Worm (Caenorhabditis elegans) whole organism, young adult: ENCODE data around the gene srh-171.

Experiments used
- B0019.2 ChIP-seq: fragments of 200-800 bp; sonication (Bioruptor generic); conservative IDR thresholded peaks from 2 replicates; pipeline ENCODE4 v1.3.6; 2022; ENCODE audit warnings: missing genetic modification reagents, missing genetic modification characterization, missing compliant biosample characterization
- C06A6.2 ChIP-seq: fragments of 200-800 bp; sonication (Bioruptor generic); conservative IDR thresholded peaks from 2 replicates; pipeline ENCODE4 v1.3.6; 2022; ENCODE audit warnings: missing genetic modification characterization, missing compliant biosample characterization
- D2030.7 ChIP-seq: fragments of 200-800 bp; sonication (Bioruptor generic); IDR thresholded peaks from 2 replicates; pipeline ENCODE4 v1.3.6; 2022; ENCODE audit warnings: missing genetic modification reagents, missing genetic modification characterization, missing compliant biosample characterization
- F33H1.4 ChIP-seq: fragments of 200-800 bp; sonication (Bioruptor generic); IDR thresholded peaks from 2 replicates; pipeline ENCODE4 v1.3.6; 2022; ENCODE audit warnings: missing genetic modification reagents, missing genetic modification characterization, missing compliant biosample characterization
- F55B11.4 ChIP-seq: sonication (generic microtip); optimal IDR thresholded peaks from 2 replicates; lab custom pipeline; 2016; ENCODE audit warnings: missing compliant biosample characterization, missing genetic modification characterization, borderline replicate concordance; ENCODE audit not compliant: insufficient read depth
- K12H6.12 ChIP-seq: fragments of 200-800 bp; sonication (Bioruptor generic); optimal IDR thresholded peaks from 2 replicates; lab custom pipeline; 2018; ENCODE audit warnings: mild to moderate bottlenecking, missing genetic modification characterization, missing compliant biosample characterization
- T07F8.4 ChIP-seq: sonication (generic microtip); optimal IDR thresholded peaks from 2 replicates; lab custom pipeline; 2016; ENCODE audit warnings: mild to moderate bottlenecking, missing genetic modification characterization, moderate library complexity, missing compliant biosample characterization
- T26A5.8 ChIP-seq: sonication (generic microtip); optimal IDR thresholded peaks from 2 replicates; lab custom pipeline; 2016; ENCODE audit warnings: missing genetic modification characterization, missing compliant biosample characterization
- ZK185.1 ChIP-seq: sonication (generic microtip); optimal IDR thresholded peaks from 2 replicates; lab custom pipeline; 2016; ENCODE audit warnings: mild to moderate bottlenecking, missing genetic modification characterization, missing compliant biosample characterization; ENCODE audit not compliant: poor library complexity, severe bottlenecking
- akir-1 ChIP-seq: fragments of 200-800 bp; sonication (Bioruptor generic); optimal IDR thresholded peaks from 2 replicates; lab custom pipeline; 2018; ENCODE audit warnings: mild to moderate bottlenecking, missing genetic modification characterization, moderate library complexity, missing compliant biosample characterization
- aptf-2 ChIP-seq: fragments of 200-800 bp; sonication (Bioruptor generic); conservative IDR thresholded peaks from 2 replicates; pipeline ENCODE4 v1.3.6; 2022; ENCODE audit warnings: missing genetic modification reagents, missing genetic modification characterization, missing compliant biosample characterization
- atf-7 ChIP-seq: sonication (generic microtip); optimal IDR thresholded peaks from 2 replicates; lab custom pipeline; 2017; ENCODE audit warnings: mild to moderate bottlenecking, missing genetic modification characterization, missing compliant biosample characterization
- attf-3 ChIP-seq: fragments of 200-800 bp; sonication (Bioruptor generic); conservative IDR thresholded peaks from 2 replicates; pipeline ENCODE4 v1.3.6; 2022; ENCODE audit warnings: missing genetic modification reagents, missing genetic modification characterization, missing compliant biosample characterization
- ccch-3 ChIP-seq: fragments of 200-800 bp; sonication (Bioruptor generic); optimal IDR thresholded peaks from 2 replicates; lab custom pipeline; 2018; ENCODE audit warnings: mild to moderate bottlenecking, missing genetic modification characterization, missing compliant biosample characterization
- ceh-100 ChIP-seq: fragments of 200-800 bp; sonication (Bioruptor generic); IDR thresholded peaks from 2 replicates; pipeline ENCODE4 v1.3.6; 2022; ENCODE audit warnings: missing genetic modification reagents, missing genetic modification characterization, missing compliant biosample characterization
- ceh-40 ChIP-seq: fragments of 200-800 bp; sonication (Bioruptor generic); IDR thresholded peaks from 2 replicates; pipeline ENCODE4 v1.3.6; 2022; ENCODE audit warnings: missing genetic modification characterization, missing compliant biosample characterization
- ceh-58 ChIP-seq: fragments of 200-800 bp; sonication (Bioruptor generic); IDR thresholded peaks from 2 replicates; pipeline ENCODE4 v1.3.6; 2022; ENCODE audit warnings: missing genetic modification characterization, missing compliant biosample characterization
- ceh-91 ChIP-seq: fragments of 200-800 bp; sonication (Bioruptor generic); IDR thresholded peaks from 2 replicates; pipeline ENCODE4 v1.3.6; 2022; ENCODE audit warnings: missing genetic modification reagents, missing genetic modification characterization, missing compliant biosample characterization
- dox-1 ChIP-seq: fragments of 200-800 bp; sonication (Bioruptor generic); IDR thresholded peaks from 2 replicates; pipeline ENCODE4 v1.3.6; 2022; ENCODE audit warnings: missing genetic modification reagents, missing genetic modification characterization, missing compliant biosample characterization
- efl-1 ChIP-seq: fragments of 150-350 bp; optimal IDR thresholded peaks from 2 replicates; lab custom pipeline; 2014; ENCODE audit warnings: missing biosample characterization, missing genetic modification reagents, missing genetic modification characterization
- egl-18 ChIP-seq: fragments of 200-800 bp; sonication (Bioruptor generic); IDR thresholded peaks from 2 replicates; pipeline ENCODE4 v1.3.6; 2022; ENCODE audit warnings: missing genetic modification reagents, missing genetic modification characterization, missing compliant biosample characterization
- gei-17 ChIP-seq: fragments of 200-800 bp; sonication (Bioruptor generic); optimal IDR thresholded peaks from 2 replicates; lab custom pipeline; 2018; ENCODE audit warnings: mild to moderate bottlenecking, missing genetic modification characterization, missing compliant biosample characterization
- him-1 ChIP-seq: sonication (generic microtip); optimal IDR thresholded peaks from 2 replicates; lab custom pipeline; 2016; ENCODE audit warnings: missing genotype, missing genetic modification reagents, missing genetic modification characterization, missing compliant biosample characterization
- hlh-26 ChIP-seq: fragments of 200-800 bp; sonication (Bioruptor generic); conservative IDR thresholded peaks from 2 replicates; pipeline ENCODE4 v1.3.6; 2022; ENCODE audit warnings: missing genetic modification reagents, missing genetic modification characterization, missing compliant biosample characterization
- hrde-1 ChIP-seq: sonication (generic microtip); optimal IDR thresholded peaks from 2 replicates; lab custom pipeline; 2016; ENCODE audit warnings: missing genetic modification characterization, mild to moderate bottlenecking, missing compliant biosample characterization, moderate library complexity, missing genotype, missing genetic modification reagents, borderline replicate concordance
- hsf-1 ChIP-seq: fragments of 200-800 bp; sonication (Bioruptor generic); IDR thresholded peaks from 2 replicates; pipeline ENCODE4 v1.3.6; 2022; ENCODE audit warnings: missing genetic modification reagents, missing genetic modification characterization, missing compliant biosample characterization
- lin-26 ChIP-seq: fragments of 200-800 bp; sonication (Bioruptor generic); IDR thresholded peaks from 2 replicates; pipeline ENCODE4 v1.3.6; 2022; ENCODE audit warnings: missing genetic modification reagents, missing genetic modification characterization, missing compliant biosample characterization
- lin-54 ChIP-seq: fragments of 200-800 bp; sonication (Bioruptor generic); optimal IDR thresholded peaks from 2 replicates; lab custom pipeline; 2018; ENCODE audit warnings: mild to moderate bottlenecking, missing genetic modification characterization, missing compliant biosample characterization
- lir-1 ChIP-seq: fragments of 200-800 bp; sonication (Bioruptor generic); conservative IDR thresholded peaks from 2 replicates; pipeline ENCODE4 v1.3.6; 2022; ENCODE audit warnings: missing genetic modification reagents, missing genetic modification characterization, missing compliant biosample characterization
- lsl-1 ChIP-seq: fragments of 200-800 bp; sonication (Bioruptor generic); optimal IDR thresholded peaks from 2 replicates; lab custom pipeline; 2018; ENCODE audit warnings: mild to moderate bottlenecking, missing genetic modification characterization, moderate library complexity, missing compliant biosample characterization
- madf-6 ChIP-seq: fragments of 200-800 bp; sonication (Bioruptor generic); IDR thresholded peaks from 2 replicates; pipeline ENCODE4 v1.3.6; 2022; ENCODE audit warnings: missing genetic modification reagents, missing genetic modification characterization, missing compliant biosample characterization
- madf-8 ChIP-seq: fragments of 200-800 bp; sonication (Bioruptor generic); conservative IDR thresholded peaks from 2 replicates; pipeline ENCODE4 v1.3.6; 2022; ENCODE audit warnings: missing genetic modification reagents, missing genetic modification characterization, missing compliant biosample characterization
- mxl-1 ChIP-seq: sonication (generic microtip); optimal IDR thresholded peaks from 2 replicates; lab custom pipeline; 2016; ENCODE audit warnings: missing genetic modification characterization, missing compliant biosample characterization
- nfya-2 ChIP-seq: fragments of 200-800 bp; sonication (Bioruptor generic); IDR thresholded peaks from 2 replicates; pipeline ENCODE4 v1.3.6; 2022; ENCODE audit warnings: missing genetic modification reagents, missing genetic modification characterization, missing compliant biosample characterization
- nfyb-1 ChIP-seq: fragments of 200-800 bp; sonication (Bioruptor generic); IDR thresholded peaks from 2 replicates; pipeline ENCODE4 v1.3.6; 2022; ENCODE audit warnings: missing genetic modification reagents, missing genetic modification characterization, missing compliant biosample characterization
- nhr-179 ChIP-seq: sonication (generic microtip); optimal IDR thresholded peaks from 2 replicates; lab custom pipeline; 2016; ENCODE audit warnings: mild to moderate bottlenecking, missing genetic modification characterization, missing compliant biosample characterization
- nhr-90 ChIP-seq: sonication (generic microtip); optimal IDR thresholded peaks from 2 replicates; lab custom pipeline; 2016; ENCODE audit warnings: missing genotype, mild to moderate bottlenecking, missing genetic modification characterization, missing compliant biosample characterization
- pbrm-1 ChIP-seq: fragments of 200-800 bp; sonication (Bioruptor generic); IDR thresholded peaks from 2 replicates; pipeline ENCODE4 v1.3.6; 2022; ENCODE audit warnings: missing genetic modification reagents, missing genetic modification characterization, missing compliant biosample characterization
- rcor-1 ChIP-seq: fragments of 200-800 bp; sonication (Bioruptor generic); IDR thresholded peaks from 2 replicates; pipeline ENCODE4 v1.3.6; 2022; ENCODE audit warnings: missing genetic modification reagents, missing genetic modification characterization, missing compliant biosample characterization
- repo-1 ChIP-seq: sonication (generic microtip); optimal IDR thresholded peaks from 2 replicates; lab custom pipeline; 2017; ENCODE audit warnings: mild to moderate bottlenecking, missing genetic modification characterization, missing compliant biosample characterization
- rpc-1 ChIP-seq, 2 experiments: fragments of 150-350 bp in 1 of 2; sonication (generic microtip) in 1 of 2; optimal IDR thresholded peaks; 2 replicates each; lab custom pipeline; 2014 to 2018; ENCODE audit warnings: missing biosample characterization in 1 of 2, missing genetic modification characterization in 1 of 2, missing genetic modification reagents in 1 of 2, missing genotype in 1 of 2
- snpc-1.3 ChIP-seq: sonication (generic microtip); optimal IDR thresholded peaks from 2 replicates; lab custom pipeline; 2017; ENCODE audit warnings: missing genetic modification characterization, mild to moderate bottlenecking, missing compliant biosample characterization, antibody characterized with exemption, moderate library complexity, missing genotype, missing genetic modification reagents; ENCODE audit not compliant: insufficient read depth
- sptf-2 ChIP-seq: fragments of 200-800 bp; sonication (Bioruptor generic); optimal IDR thresholded peaks from 2 replicates; lab custom pipeline; 2018; ENCODE audit warnings: mild to moderate bottlenecking, missing genetic modification characterization, missing compliant biosample characterization
- tbp1 ChIP-seq: fragments of 200-800 bp; sonication (Bioruptor generic); optimal IDR thresholded peaks from 2 replicates; lab custom pipeline; 2018; ENCODE audit warnings: mild to moderate bottlenecking, missing genetic modification characterization, missing compliant biosample characterization
- xnd-1 ChIP-seq: sonication (generic microtip); optimal IDR thresholded peaks from 2 replicates; lab custom pipeline; 2016; ENCODE audit warnings: missing genotype, missing genetic modification reagents, missing genetic modification characterization, missing compliant biosample characterization
- ztf-25 ChIP-seq: fragments of 200-800 bp; sonication (Bioruptor generic); IDR thresholded peaks from 2 replicates; pipeline ENCODE4 v1.3.6; 2022; ENCODE audit warnings: missing genetic modification reagents, missing genetic modification characterization, missing compliant biosample characterization

Gene srh-171

DNA sequence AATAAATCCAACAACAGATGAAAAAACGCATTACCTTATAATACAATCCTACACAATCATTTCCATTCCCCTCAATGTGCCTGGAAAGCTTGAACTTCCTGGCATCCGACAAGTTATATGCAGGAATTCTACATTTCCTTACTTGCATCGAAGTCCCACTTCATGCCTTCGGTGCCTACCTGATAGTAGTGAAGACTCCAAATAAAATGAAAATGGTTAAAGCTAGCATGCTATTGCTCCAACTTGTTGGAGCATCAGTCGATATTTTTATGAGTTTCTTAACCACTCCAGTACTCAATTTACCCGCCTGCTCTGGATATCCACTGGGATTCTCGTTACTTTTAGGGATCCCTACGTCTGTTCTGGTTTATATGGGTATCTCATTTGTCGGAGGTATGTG is at the start of gene srh-171:
Gene srh-171 (plus strand): TSS at position 75 of the 400 bp plus-strand sequence.
- TF ChIP-seq sptf-2 (GFP tag; lab: Kevin White, UChicago) (no peak), T26A5.8 (tag; lab: Kevin White, UChicago) (no peak), atf-7 (tag; lab: Kevin White, UChicago) (no peak), nfyb-1 (no peak)
- TF ChIP-seq, all 124 proteins: peak for 0

- TF ChIP-seq F55B11.4 (no peak), tbp1 (GFP tag; lab: Kevin White, UChicago) (no peak), xnd-1 (tag; lab: Kevin White, UChicago) (peak; percentile 90), ceh-40 (GFP tag; lab: Robert Waterston, UW) (no peak), lir-1 (GFP tag; lab: Robert Waterston, UW) (no peak), C06A6.2 (no peak), T07F8.4 (tag; lab: Kevin White, UChicago) (no peak), nhr-90 (tag; lab: Kevin White, UChicago) (no peak), rcor-1 (GFP tag; lab: Robert Waterston, UW) (0 out of 2 replicates have a peak, but pooled peaks have one; percentile 7), madf-8 (GFP tag; lab: Robert Waterston, UW) (peak; percentile 44; the same call in 1 of the 2 replicates), hsf-1 (GFP tag; lab: Robert Waterston, UW) (0 out of 2 replicates have a peak, but pooled peaks have one; percentile 16), dox-1 (GFP tag; lab: Robert Waterston, UW) (peak; percentile 31; the same call in 1 of the 2 replicates), D2030.7 (GFP tag; lab: Robert Waterston, UW) (peak; percentile 68; the same call in 1 of the 2 replicates), nhr-179 (no peak), ceh-58 (GFP tag; lab: Robert Waterston, UW) (no peak), egl-18 (GFP tag; lab: Robert Waterston, UW) (no peak), madf-6 (GFP tag; lab: Robert Waterston, UW) (peak; percentile 89), snpc-1.3 (peak; percentile 11), mxl-1 (tag; lab: Kevin White, UChicago) (no peak), lsl-1 (peak; percentile 94), akir-1 (GFP tag; lab: Kevin White, UChicago) (no peak), lin-54 (GFP tag; lab: Kevin White, UChicago) (peak; percentile 21), hrde-1 (tag; lab: Kevin White, UChicago) (no peak), pbrm-1 (GFP tag; lab: Robert Waterston, UW) (no peak), ceh-91 (peak; percentile 41; the same call in 1 of the 2 replicates), hlh-26 (GFP tag; lab: Robert Waterston, UW) (no peak), efl-1 (peak; percentile 69), gei-17 (GFP tag; lab: Kevin White, UChicago) (no peak), ceh-100 (no peak), ZK185.1 (tag; lab: Kevin White, UChicago) (no peak), ccch-3 (GFP tag; lab: Kevin White, UChicago) (no peak), F33H1.4 (peak; percentile 89)
Observed at ce11 chrV:19915973-19916605, 49.4 kb upstream of the srh-171 start, which contains the start of the genes chk-2 and Y60A3A.19. chk-2 (minus strand) TSS chrV:19916023. Y60A3A.19 (plus strand) TSS chrV:19916555.

ce11 chrV:19922613-19923012 is 42.9 kb upstream of the srh-171 start, which contains the start of gene Y60A3A.16:
Y60A3A.16 (minus strand) TSS chrV:19922713.
- no peak for TF ChIP-seq ztf-25
- no peak for TF ChIP-seq attf-3 (GFP tag; lab: Robert Waterston, UW)
- TF ChIP-seq him-1 (tag; lab: Kevin White, UChicago), result no peak
- TF ChIP-seq rpc-1 (optimal IDR thresholded peaks at IDR 0.05; lab: Kevin White, UChicago), result no peak
- TF ChIP-seq rpc-1 (tag; optimal IDR thresholded peaks at IDR 0.05; lab: Kevin White, UChicago), result no peak
- no peak for TF ChIP-seq B0019.2
- TF ChIP-seq aptf-2 (GFP tag; lab: Robert Waterston, UW), result no peak
- no peak for TF ChIP-seq madf-8 (GFP tag; lab: Robert Waterston, UW)
- no peak for TF ChIP-seq ceh-40 (GFP tag; lab: Robert Waterston, UW)
- TF ChIP-seq hlh-26 (GFP tag; lab: Robert Waterston, UW), result no peak
- TF ChIP-seq nfya-2, result no peak
- no peak for TF ChIP-seq lin-26 (GFP tag; lab: Robert Waterston, UW)
- no peak for TF ChIP-seq repo-1 (tag; lab: Kevin White, UChicago)
- TF ChIP-seq madf-6 (GFP tag; lab: Robert Waterston, UW), result no peak
- TF ChIP-seq K12H6.12 (tag; lab: Kevin White, UChicago), result no peak
